Fruit fly (Drosophila melanogaster) whole organism, embryonic: ENCODE results near the gene puc.

Source experiments
- CG10321 ChIP-seq: fragments of 200-800 bp; sonication (Bioruptor generic); IDR thresholded peaks from 2 replicates; pipeline ENCODE4 v1.3.6; 2022; ENCODE audit warnings: missing biosample characterization, missing genetic modification characterization
- CG11093 ChIP-seq: fragments of 200-800 bp; sonication (Bioruptor generic); IDR thresholded peaks from 3 replicates; pipeline ENCODE4 v1.3.6; 2022; ENCODE audit warnings: missing biosample characterization, missing genetic modification characterization
- CG11723 ChIP-seq: fragments of 200-800 bp; sonication (Bioruptor generic); optimal IDR thresholded peaks from 2 replicates; lab custom pipeline; 2017; ENCODE audit warnings: missing biosample characterization, mild to moderate bottlenecking, missing genetic modification characterization
- CG12769 ChIP-seq: fragments of 200-800 bp; sonication (Bioruptor generic); optimal IDR thresholded peaks from 2 replicates; lab custom pipeline; 2019; ENCODE audit warnings: missing biosample characterization, mild to moderate bottlenecking, missing genetic modification characterization, moderate library complexity
- CG13123 ChIP-seq: fragments of 200-800 bp; sonication (Bioruptor generic); optimal IDR thresholded peaks from 2 replicates; lab custom pipeline; 2016; ENCODE audit warnings: missing biosample characterization, missing genetic modification characterization
- CG14441 ChIP-seq: fragments of 200-800 bp; sonication (Bioruptor generic); IDR thresholded peaks from 2 replicates; pipeline ENCODE4 v1.3.6; 2022; ENCODE audit warnings: missing biosample characterization, missing genetic modification characterization
- CG16815 ChIP-seq: fragments of 200-800 bp; sonication (Bioruptor generic); optimal IDR thresholded peaks from 3 replicates; lab custom pipeline; 2017; ENCODE audit warnings: missing biosample characterization, mild to moderate bottlenecking, missing genetic modification characterization
- CG17328 ChIP-seq: fragments of 200-800 bp; sonication (Bioruptor generic); IDR thresholded peaks from 2 replicates; pipeline ENCODE4 v1.3.6; 2022; ENCODE audit warnings: missing biosample characterization, missing genetic modification characterization
- CG17359 ChIP-seq: fragments of 200-800 bp; sonication (Bioruptor generic); optimal IDR thresholded peaks from 3 replicates; lab custom pipeline; 2018; ENCODE audit warnings: missing biosample characterization, mild to moderate bottlenecking, missing genetic modification characterization, moderate library complexity
- CG17612 ChIP-seq: fragments of 200-800 bp; sonication (Bioruptor generic); IDR thresholded peaks from 2 replicates; pipeline ENCODE4 v1.3.6; 2022; ENCODE audit warnings: missing biosample characterization, missing genetic modification characterization
- CG18476 ChIP-seq: fragments of 200-800 bp; sonication (Bioruptor generic); optimal IDR thresholded peaks from 2 replicates; lab custom pipeline; 2016; ENCODE audit warnings: missing biosample characterization, mild to moderate bottlenecking, missing genetic modification characterization
- CG2875 ChIP-seq: fragments of 200-800 bp; sonication (Bioruptor generic); optimal IDR thresholded peaks from 2 replicates; lab custom pipeline; 2017; ENCODE audit warnings: missing biosample characterization, mild to moderate bottlenecking, missing genetic modification characterization, missing genetic modification reagents
- CG3065 ChIP-seq: fragments of 200-800 bp; sonication (Bioruptor generic); optimal IDR thresholded peaks from 2 replicates; lab custom pipeline; 2016; ENCODE audit warnings: missing biosample characterization, missing genetic modification characterization
- CG3995 ChIP-seq: fragments of 200-800 bp; sonication (Bioruptor generic); optimal IDR thresholded peaks from 3 replicates; lab custom pipeline; 2016; ENCODE audit warnings: missing biosample characterization, missing genetic modification characterization
- CG6654 ChIP-seq: fragments of 200-800 bp; sonication (Bioruptor generic); optimal IDR thresholded peaks from 2 replicates; lab custom pipeline; 2017; ENCODE audit warnings: missing biosample characterization, mild to moderate bottlenecking, missing genetic modification characterization
- CG6854 ChIP-seq: fragments of 200-800 bp; sonication (Bioruptor generic); optimal IDR thresholded peaks from 3 replicates; lab custom pipeline; 2017; ENCODE audit warnings: missing biosample characterization, mild to moderate bottlenecking, missing genetic modification characterization
- CG7786 ChIP-seq: fragments of 200-800 bp; sonication (Bioruptor generic); optimal IDR thresholded peaks from 2 replicates; lab custom pipeline; 2016; ENCODE audit warnings: missing biosample characterization, missing genetic modification characterization
- CG8089 ChIP-seq: fragments of 200-800 bp; sonication (Bioruptor generic); optimal IDR thresholded peaks from 3 replicates; lab custom pipeline; 2016; ENCODE audit warnings: missing biosample characterization, missing genetic modification characterization
- CG9817 ChIP-seq: fragments of 200-800 bp; sonication (Bioruptor generic); optimal IDR thresholded peaks from 2 replicates; lab custom pipeline; 2018; ENCODE audit warnings: missing biosample characterization, mild to moderate bottlenecking, missing genetic modification characterization, moderate library complexity
- CoRest ChIP-seq: fragments of 200-800 bp; sonication (Bioruptor generic); optimal IDR thresholded peaks from 3 replicates; lab custom pipeline; 2018; ENCODE audit warnings: missing biosample characterization, mild to moderate bottlenecking, missing genetic modification characterization, moderate library complexity
- CrebB ChIP-seq: fragments of 200-800 bp; sonication (Bioruptor generic); optimal IDR thresholded peaks from 3 replicates; lab custom pipeline; 2018; ENCODE audit warnings: missing biosample characterization, mild to moderate bottlenecking, missing genetic modification characterization
- D19A ChIP-seq: fragments of 200-800 bp; optimal IDR thresholded peaks from 3 replicates; lab custom pipeline; 2019; ENCODE audit warnings: missing biosample characterization, mild to moderate bottlenecking, missing genetic modification characterization, moderate library complexity
- Dip3 ChIP-seq: fragments of 200-800 bp; sonication (Bioruptor generic); optimal IDR thresholded peaks from 3 replicates; lab custom pipeline; 2016; ENCODE audit warnings: missing biosample characterization, missing genetic modification characterization
- Doc2 ChIP-seq: fragments of 200-800 bp; sonication (Bioruptor generic); IDR thresholded peaks from 2 replicates; pipeline ENCODE4 v1.3.6; 2022; ENCODE audit warnings: missing biosample characterization, missing genetic modification characterization
- GATAe ChIP-seq: fragments of 200-800 bp; sonication (Bioruptor generic); conservative IDR thresholded peaks from 2 replicates; pipeline ENCODE4 v1.3.6; 2022; ENCODE audit warnings: missing biosample characterization, missing genetic modification characterization
- HLH3B ChIP-seq: fragments of 200-800 bp; sonication (Bioruptor generic); IDR thresholded peaks from 2 replicates; pipeline ENCODE4 v1.3.6; 2022; ENCODE audit warnings: missing biosample characterization, missing genetic modification characterization
- HmgZ ChIP-seq: fragments of 200-800 bp; sonication (Bioruptor generic); optimal IDR thresholded peaks from 2 replicates; lab custom pipeline; 2018; ENCODE audit warnings: missing biosample characterization, mild to moderate bottlenecking, missing genetic modification characterization
- Meics ChIP-seq: fragments of 200-800 bp; sonication (Bioruptor generic); optimal IDR thresholded peaks from 2 replicates; lab custom pipeline; 2017; ENCODE audit warnings: missing biosample characterization, mild to moderate bottlenecking, missing genetic modification characterization
- Nf-YC ChIP-seq: fragments of 200-800 bp; optimal IDR thresholded peaks from 3 replicates; lab custom pipeline; 2019; ENCODE audit warnings: missing biosample characterization, mild to moderate bottlenecking, missing genetic modification characterization, moderate library complexity
- Oli ChIP-seq: fragments of 200-800 bp; sonication (Bioruptor generic); optimal IDR thresholded peaks from 2 replicates; lab custom pipeline; 2018; ENCODE audit warnings: missing biosample characterization, mild to moderate bottlenecking, missing genetic modification characterization, moderate library complexity
- ase ChIP-seq: fragments of 200-800 bp; sonication (Bioruptor generic); IDR thresholded peaks from 3 replicates; pipeline ENCODE4 v1.3.6; 2022; ENCODE audit warnings: missing biosample characterization, missing genetic modification characterization
- bowl ChIP-seq: fragments of 200-800 bp; sonication (Bioruptor generic); IDR thresholded peaks from 2 replicates; pipeline ENCODE4 v1.3.6; 2022; ENCODE audit warnings: missing biosample characterization, missing genetic modification characterization
- bsh ChIP-seq, 2 experiments: fragments of 200-800 bp; sonication (Bioruptor generic); optimal IDR thresholded peaks; 2 replicates each; lab custom pipeline; 2017 to 2018; ENCODE audit warnings: mild to moderate bottlenecking in 2 of 2, missing biosample characterization in 2 of 2, missing genetic modification characterization in 2 of 2, moderate library complexity in 1 of 2
- danr ChIP-seq: fragments of 200-800 bp; sonication (Bioruptor generic); IDR thresholded peaks from 2 replicates; pipeline ENCODE4 v1.3.6; 2022; ENCODE audit warnings: missing biosample characterization, missing genetic modification characterization
- disco-r ChIP-seq: fragments of 200-800 bp; sonication (Bioruptor generic); optimal IDR thresholded peaks from 2 replicates; lab custom pipeline; 2016; ENCODE audit warnings: missing biosample characterization, missing genetic modification characterization
- ind ChIP-seq: fragments of 200-800 bp; sonication (Bioruptor generic); optimal IDR thresholded peaks from 3 replicates; lab custom pipeline; 2016; ENCODE audit warnings: missing biosample characterization, missing genetic modification characterization
- jigr1 ChIP-seq: fragments of 200-800 bp; sonication (Bioruptor generic); IDR thresholded peaks from 3 replicates; pipeline ENCODE4 v1.3.6; 2022; ENCODE audit warnings: missing biosample characterization, missing genetic modification characterization
- ken ChIP-seq: fragments of 200-800 bp; sonication (Bioruptor generic); IDR thresholded peaks from 3 replicates; pipeline ENCODE4 v1.3.6; 2022; ENCODE audit warnings: missing biosample characterization, missing genetic modification characterization
- kni ChIP-seq: fragments of 200-800 bp; sonication (Bioruptor generic); optimal IDR thresholded peaks from 3 replicates; lab custom pipeline; 2017; ENCODE audit warnings: mild to moderate bottlenecking, missing biosample characterization, missing genetic modification reagents, missing genetic modification characterization
- mirr ChIP-seq: fragments of 200-800 bp; sonication (Bioruptor generic); optimal IDR thresholded peaks from 3 replicates; lab custom pipeline; 2018; ENCODE audit warnings: missing biosample characterization, mild to moderate bottlenecking, missing genetic modification characterization
- pho ChIP-seq: fragments of 200-800 bp; sonication (Bioruptor generic); optimal IDR thresholded peaks from 2 replicates; lab custom pipeline; 2016; ENCODE audit warnings: missing biosample characterization, missing genetic modification characterization
- pum ChIP-seq: fragments of 200-800 bp; sonication (Bioruptor generic); optimal IDR thresholded peaks from 2 replicates; lab custom pipeline; 2016; ENCODE audit warnings: missing biosample characterization, missing genetic modification characterization
- rib ChIP-seq: fragments of 200-800 bp; sonication (Bioruptor generic); IDR thresholded peaks from 2 replicates; pipeline ENCODE4 v1.3.6; 2022; ENCODE audit warnings: missing biosample characterization, missing genetic modification characterization
- schlank ChIP-seq: fragments of 200-800 bp; sonication (Bioruptor generic); optimal IDR thresholded peaks from 2 replicates; lab custom pipeline; 2018; ENCODE audit warnings: missing biosample characterization, mild to moderate bottlenecking, missing genetic modification characterization
- scrt ChIP-seq: fragments of 200-800 bp; sonication (Bioruptor generic); optimal IDR thresholded peaks from 2 replicates; lab custom pipeline; 2018; ENCODE audit warnings: missing biosample characterization, mild to moderate bottlenecking, missing genetic modification characterization, moderate library complexity
- sens-2 ChIP-seq: fragments of 200-800 bp; sonication (Bioruptor generic); IDR thresholded peaks from 2 replicates; pipeline ENCODE4 v1.3.6; 2022; ENCODE audit warnings: missing biosample characterization, missing genetic modification characterization
- ssp ChIP-seq: fragments of 200-800 bp; sonication (Bioruptor generic); IDR thresholded peaks from 2 replicates; pipeline ENCODE4 v1.3.6; 2022; ENCODE audit warnings: missing biosample characterization, missing genetic modification characterization
- tna ChIP-seq: fragments of 200-800 bp; sonication (Bioruptor generic); IDR thresholded peaks from 2 replicates; pipeline ENCODE4 v1.3.6; 2022; ENCODE audit warnings: missing biosample characterization, missing genetic modification characterization; ENCODE audit not compliant: partially characterized antibody

The puc gene

DNA sequence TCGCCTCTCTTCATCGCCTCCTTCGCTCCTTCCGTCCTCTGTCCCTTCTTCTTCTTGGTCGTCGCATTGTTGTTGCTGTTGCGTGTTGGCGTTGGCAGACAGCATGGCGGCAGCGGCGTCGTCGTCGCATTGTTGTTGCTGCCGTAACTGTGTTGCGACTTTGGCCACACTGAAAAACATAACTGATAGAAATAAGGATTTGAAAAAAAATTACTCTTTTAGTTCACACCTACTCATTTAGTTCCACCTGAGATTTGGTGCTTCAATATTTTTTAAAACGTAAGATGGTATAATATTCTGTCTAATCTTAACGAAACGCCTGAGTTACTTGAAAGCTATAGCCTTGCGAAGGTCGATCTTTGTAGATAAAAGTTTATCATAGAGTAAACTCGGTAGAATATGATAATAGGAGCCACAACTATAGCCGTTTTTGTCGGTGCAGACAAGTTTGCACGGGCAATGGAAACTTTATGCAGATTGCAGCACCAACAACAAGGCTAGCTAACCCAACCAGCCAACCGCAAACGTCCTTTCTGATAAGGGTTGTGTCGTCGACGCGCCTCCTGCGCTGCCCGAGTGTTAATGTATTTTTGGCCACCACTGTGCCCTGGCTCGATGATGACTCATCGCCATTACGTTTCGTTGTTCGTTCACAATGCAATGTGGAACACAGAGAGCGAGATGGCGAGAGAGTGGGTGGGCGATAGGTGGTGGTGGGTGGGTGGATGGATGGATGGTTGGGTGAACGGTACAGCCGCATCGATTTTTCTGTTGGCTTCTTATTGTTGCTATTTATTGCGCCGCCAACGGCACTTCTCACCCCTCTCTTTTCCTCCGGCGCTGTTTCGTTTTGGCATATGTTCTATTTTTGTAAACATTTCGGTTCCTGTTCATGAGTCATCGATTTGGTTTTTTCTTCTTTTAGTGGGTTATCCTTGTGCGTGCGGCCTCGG is 8.0 kb downstream of the puc start (continued):
- TF ChIP-seq CG6854 (GFP tag; lab: Kevin White, UChicago) (peak; percentile 51), CG17612 (GFP tag; lab: Robert Waterston, UW) (no peak), ase (0 out of 3 replicates have a peak, but pooled peaks have one; percentile 12), CG3995 (GFP tag; lab: Kevin White, UChicago) (no peak), kni (GFP tag; lab: Kevin White, UChicago) (peak; percentile 14), CG2875 (GFP tag; lab: Kevin White, UChicago) (peak; percentile 69), CG11093 (no peak), HmgZ (tag; lab: Kevin White, UChicago) (peak; percentile 48), CG17359 (peak; percentile 82), rib (GFP tag; lab: Robert Waterston, UW) (no peak), sens-2 (GFP tag; lab: Robert Waterston, UW) (no peak), pum (peak; percentile 74), pho (GFP tag; lab: Kevin White, UChicago) (peak; percentile 85), CG17328 (GFP tag; lab: Robert Waterston, UW) (peak; percentile 65), GATAe (GFP tag; lab: Robert Waterston, UW) (no peak), Dip3 (GFP tag; lab: Kevin White, UChicago) (peak; percentile 67), bowl (no peak), CG14441 (GFP tag; lab: Robert Waterston, UW) (peak; percentile 41), Oli (peak; percentile 86), Meics (GFP tag; lab: Kevin White, UChicago) (peak; percentile 86), mirr (GFP tag; lab: Kevin White, UChicago) (no peak), CG11723 (GFP tag; lab: Kevin White, UChicago) (peak; percentile 60), CG3065 (GFP tag; lab: Kevin White, UChicago) (peak; percentile 26), ind (GFP tag; lab: Kevin White, UChicago) (peak; percentile 73), CG16815 (GFP tag; lab: Kevin White, UChicago) (peak; percentile 63), D19A (tag; lab: Kevin White, UChicago) (peak; percentile 78), CrebB (peak; percentile 44), HLH3B (GFP tag; lab: Robert Waterston, UW) (peak; percentile 60), jigr1 (GFP tag; lab: Robert Waterston, UW) (no peak), CG8089 (GFP tag; lab: Kevin White, UChicago) (peak; percentile 42), bsh (GFP tag; optimal IDR thresholded peaks at IDR 0.05; lab: Kevin White, UChicago) (peak; percentile 80), tna (GFP tag; lab: Robert Waterston, UW) (no peak), ssp (GFP tag; lab: Robert Waterston, UW) (peak; percentile 48), CG12769 (tag; lab: Kevin White, UChicago) (peak; percentile 22), CG6654 (peak; percentile 13), CG10321 (GFP tag; lab: Robert Waterston, UW) (peak; percentile 42; the same call in 1 of the 2 replicates), CoRest (tag; lab: Kevin White, UChicago) (peak; percentile 88), CG7786 (GFP tag; lab: Kevin White, UChicago) (peak; percentile 78), Nf-YC (peak; percentile 78), disco-r (peak; percentile 56), schlank (tag; lab: Kevin White, UChicago) (peak; percentile 21), Doc2 (GFP tag; lab: Robert Waterston, UW) (no peak), ken (peak; percentile 66; the same call in 2 of the 3 replicates), CG18476 (GFP tag; lab: Kevin White, UChicago) (peak; percentile 82), scrt (peak; percentile 63), danr (GFP tag; lab: Robert Waterston, UW) (peak; percentile 14; the same call in 1 of the 2 replicates), CG13123 (GFP tag; lab: Kevin White, UChicago) (peak; percentile 52), CG9817 (tag; lab: Kevin White, UChicago) (peak; percentile 51)
